Fruit fly (Drosophila melanogaster): ENCODE measurements around the gene RpS3.

RpS3 gene

dm6 chr3R:23407880-23408279, 49.3 kb downstream of the RpS3 start:
- TF ChIP-seq CG15710 (tag; optimal IDR thresholded peaks at IDR 0.05) (no peak), CG34367 (tag; optimal IDR thresholded peaks at IDR 0.05) (no peak), CG9948 (tag; optimal IDR thresholded peaks at IDR 0.05) (peak; percentile 18), CG10348 (GFP tag; IDR thresholded peaks at IDR 0.05) (no peak), CG8301 (tag; optimal IDR thresholded peaks at IDR 0.05) (peak; percentile 31), Ets98B (GFP tag; IDR thresholded peaks at IDR 0.05) (no peak), CG14655 (GFP tag; optimal IDR thresholded peaks at IDR 0.05) (peak; percentile 55)

Data from whole organism, pupa.